Worm (Caenorhabditis elegans): ENCODE measurements around the gene W09C2.10.

ce11 chrIV:9624977-9625376 is at the start of gene W09C2.10:
- no peak for TF ChIP-seq grh-1 (GFP tag; IDR thresholded peaks at IDR 0.05)
- no peak for TF ChIP-seq zag-1 (tag; optimal IDR thresholded peaks at IDR 0.05)
- no peak for TF ChIP-seq rnt-1 (tag; optimal IDR thresholded peaks at IDR 0.05)
- no peak for TF ChIP-seq lin-35 (GFP tag; optimal IDR thresholded peaks at IDR 0.05)
- no peak for TF ChIP-seq nhr-77 (tag; optimal IDR thresholded peaks at IDR 0.05)
- no peak for TF ChIP-seq nhr-12 (tag; optimal IDR thresholded peaks at IDR 0.05)
- TF ChIP-seq fkh-10 (GFP tag; optimal IDR thresholded peaks at IDR 0.05) = no peak
- no peak for TF ChIP-seq ceh-90 (tag; optimal IDR thresholded peaks at IDR 0.05)
- TF ChIP-seq nhr-76 (tag; optimal IDR thresholded peaks at IDR 0.05) = no peak
- no peak for TF ChIP-seq egl-27 (tag; optimal IDR thresholded peaks at IDR 0.05)
- no peak for TF ChIP-seq nhr-237 (tag; optimal IDR thresholded peaks at IDR 0.05)

All from whole organism, L1 larva.